Fruit fly (Drosophila melanogaster) whole organism, embryonic: ENCODE data around the gene CG4537.

Source experiments
- ATbp ChIP-seq: fragments of 200-800 bp; sonication (Bioruptor generic); optimal IDR thresholded peaks from 2 replicates; lab custom pipeline; 2017; ENCODE audit warnings: missing biosample characterization, mild to moderate bottlenecking, missing genetic modification characterization, missing genetic modification reagents
- Atf3 ChIP-seq: fragments of 200-800 bp; sonication (Bioruptor generic); optimal IDR thresholded peaks from 3 replicates; lab custom pipeline; 2016; ENCODE audit warnings: missing biosample characterization, missing genetic modification characterization
- Bdp1 ChIP-seq: fragments of 200-800 bp; sonication (Bioruptor generic); optimal IDR thresholded peaks from 3 replicates; lab custom pipeline; 2016; ENCODE audit warnings: missing biosample characterization, missing genetic modification characterization
- CG10267 ChIP-seq: fragments of 200-800 bp; sonication (Bioruptor generic); optimal IDR thresholded peaks from 2 replicates; lab custom pipeline; 2018; ENCODE audit warnings: missing biosample characterization, mild to moderate bottlenecking, missing genetic modification characterization, moderate library complexity
- CG12071 ChIP-seq: fragments of 200-800 bp; sonication (Bioruptor generic); optimal IDR thresholded peaks from 3 replicates; lab custom pipeline; 2018; ENCODE audit warnings: missing biosample characterization, mild to moderate bottlenecking, missing genetic modification characterization
- CG12659 ChIP-seq: fragments of 200-800 bp; sonication (Bioruptor generic); optimal IDR thresholded peaks from 3 replicates; lab custom pipeline; 2017; ENCODE audit warnings: mild to moderate bottlenecking, missing biosample characterization, missing genetic modification reagents, missing genetic modification characterization
- CG18262 ChIP-seq: fragments of 200-800 bp; optimal IDR thresholded peaks from 3 replicates; lab custom pipeline; 2019; ENCODE audit warnings: missing biosample characterization, mild to moderate bottlenecking, missing genetic modification characterization, moderate library complexity
- CG30431 ChIP-seq: fragments of 200-800 bp; sonication (Bioruptor generic); optimal IDR thresholded peaks from 2 replicates; lab custom pipeline; 2017; ENCODE audit warnings: missing biosample characterization, missing genetic modification characterization
- CG32767 ChIP-seq: fragments of 200-800 bp; sonication (Bioruptor generic); IDR thresholded peaks from 2 replicates; pipeline ENCODE4 v1.3.6; 2022; ENCODE audit warnings: missing biosample characterization, missing genetic modification characterization
- CG33557 ChIP-seq: fragments of 200-800 bp; sonication (Bioruptor generic); optimal IDR thresholded peaks from 2 replicates; lab custom pipeline; 2019; ENCODE audit warnings: missing biosample characterization, mild to moderate bottlenecking, missing genetic modification characterization, moderate library complexity
- CG34422 ChIP-seq: fragments of 200-800 bp; sonication (Bioruptor generic); IDR thresholded peaks from 3 replicates; pipeline ENCODE4 v1.3.6; 2022; ENCODE audit warnings: missing biosample characterization, missing genetic modification characterization
- CG43689 ChIP-seq: fragments of 200-800 bp; sonication (Bioruptor generic); IDR thresholded peaks from 2 replicates; pipeline ENCODE4 v1.3.6; 2022; ENCODE audit warnings: missing biosample characterization, missing genetic modification characterization
- CG6175 ChIP-seq: fragments of 200-800 bp; sonication (Bioruptor generic); IDR thresholded peaks from 3 replicates; pipeline ENCODE4 v1.3.6; 2022; ENCODE audit warnings: missing biosample characterization, missing genetic modification characterization
- CG6765 ChIP-seq: fragments of 200-800 bp; sonication (Bioruptor generic); optimal IDR thresholded peaks from 3 replicates; lab custom pipeline; 2017; ENCODE audit warnings: missing biosample characterization, mild to moderate bottlenecking, missing genetic modification characterization
- CG7357 ChIP-seq: fragments of 200-800 bp; sonication (Bioruptor generic); IDR thresholded peaks from 3 replicates; pipeline ENCODE4 v1.3.6; 2022; ENCODE audit warnings: missing biosample characterization, missing genetic modification characterization
- CG7786 ChIP-seq: fragments of 200-800 bp; sonication (Bioruptor generic); optimal IDR thresholded peaks from 2 replicates; lab custom pipeline; 2016; ENCODE audit warnings: missing biosample characterization, missing genetic modification characterization
- CG7987 ChIP-seq: fragments of 200-800 bp; sonication (Bioruptor generic); optimal IDR thresholded peaks from 2 replicates; lab custom pipeline; 2018; ENCODE audit warnings: missing biosample characterization, mild to moderate bottlenecking, missing genetic modification characterization, moderate library complexity
- Camta ChIP-seq: fragments of 200-800 bp; sonication (Bioruptor generic); optimal IDR thresholded peaks from 2 replicates; lab custom pipeline; 2016; ENCODE audit warnings: missing biosample characterization, missing genetic modification characterization
- CkIIα-i1 ChIP-seq: fragments of 200-800 bp; sonication (Bioruptor generic); IDR thresholded peaks from 2 replicates; pipeline ENCODE4 v1.3.6; 2022; ENCODE audit warnings: missing biosample characterization, missing genetic modification characterization
- Doc3 ChIP-seq: fragments of 200-800 bp; sonication (Bioruptor generic); IDR thresholded peaks from 3 replicates; pipeline ENCODE4 v1.3.6; 2022; ENCODE audit warnings: missing biosample characterization, missing genetic modification characterization; ENCODE audit not compliant: partially characterized antibody
- Dp ChIP-seq: fragments of 200-800 bp; sonication (Bioruptor generic); optimal IDR thresholded peaks from 2 replicates; lab custom pipeline; 2018; ENCODE audit warnings: missing biosample characterization, mild to moderate bottlenecking, missing genetic modification characterization, moderate library complexity
- Dref ChIP-seq: fragments of 200-800 bp; sonication (Bioruptor generic); IDR thresholded peaks from 2 replicates; pipeline ENCODE4 v1.3.6; 2022; ENCODE audit warnings: missing biosample characterization, missing genetic modification characterization
- ERR ChIP-seq: fragments of 200-800 bp; sonication (Bioruptor generic); optimal IDR thresholded peaks from 2 replicates; lab custom pipeline; 2016; ENCODE audit warnings: missing biosample characterization, missing genetic modification characterization
- Ets65A ChIP-seq: fragments of 200-800 bp; sonication (Bioruptor generic); peaks from one replicate; lab custom pipeline; 2016; ENCODE audit warnings: missing biosample characterization, missing genetic modification characterization
- HHEX ChIP-seq: fragments of 200-800 bp; sonication (Bioruptor generic); optimal IDR thresholded peaks from 3 replicates; lab custom pipeline; 2017; ENCODE audit warnings: missing biosample characterization, mild to moderate bottlenecking, missing genetic modification characterization, missing genetic modification reagents
- Jarid2 ChIP-seq: fragments of 200-800 bp; sonication (Bioruptor generic); optimal IDR thresholded peaks from 3 replicates; lab custom pipeline; 2017; ENCODE audit warnings: mild to moderate bottlenecking, missing biosample characterization, missing genetic modification reagents, missing genetic modification characterization
- Oli ChIP-seq: fragments of 200-800 bp; sonication (Bioruptor generic); optimal IDR thresholded peaks from 2 replicates; lab custom pipeline; 2018; ENCODE audit warnings: missing biosample characterization, mild to moderate bottlenecking, missing genetic modification characterization, moderate library complexity
- Poxn ChIP-seq: fragments of 200-800 bp; sonication (Bioruptor generic); IDR thresholded peaks from 2 replicates; pipeline ENCODE4 v1.3.6; 2022; ENCODE audit warnings: missing biosample characterization, missing genetic modification characterization
- Ptx1 ChIP-seq: fragments of 200-800 bp; sonication (Bioruptor generic); IDR thresholded peaks from 2 replicates; pipeline ENCODE4 v1.3.6; 2022; ENCODE audit warnings: missing biosample characterization, missing genetic modification characterization
- Sin3A ChIP-seq: fragments of >200 bp; optimal IDR thresholded peaks from 2 replicates; lab custom pipeline; 2018
- Spps ChIP-seq: fragments of 200-800 bp; sonication (Bioruptor generic); optimal IDR thresholded peaks from 2 replicates; lab custom pipeline; 2018; ENCODE audit warnings: missing biosample characterization, mild to moderate bottlenecking, missing genetic modification characterization
- ac ChIP-seq: fragments of 200-800 bp; sonication (Bioruptor generic); optimal IDR thresholded peaks from 3 replicates; lab custom pipeline; 2017; ENCODE audit warnings: missing biosample characterization, mild to moderate bottlenecking, missing genetic modification characterization
- al ChIP-seq: fragments of 200-800 bp; sonication (Bioruptor generic); IDR thresholded peaks from 2 replicates; pipeline ENCODE4 v1.3.6; 2022; ENCODE audit warnings: missing biosample characterization, missing genetic modification characterization
- bowl ChIP-seq: fragments of 200-800 bp; sonication (Bioruptor generic); IDR thresholded peaks from 2 replicates; pipeline ENCODE4 v1.3.6; 2022; ENCODE audit warnings: missing biosample characterization, missing genetic modification characterization
- chm ChIP-seq: fragments of 200-800 bp; sonication (Bioruptor generic); IDR thresholded peaks from 2 replicates; pipeline ENCODE4 v1.3.6; 2022; ENCODE audit warnings: missing biosample characterization, missing genetic modification characterization
- da ChIP-seq: fragments of 200-800 bp; sonication (Bioruptor generic); optimal IDR thresholded peaks from 2 replicates; lab custom pipeline; 2016; ENCODE audit warnings: missing biosample characterization, missing genetic modification characterization
- dm ChIP-seq: fragments of 200-800 bp; sonication (Bioruptor generic); optimal IDR thresholded peaks from 3 replicates; lab custom pipeline; 2016; ENCODE audit warnings: missing biosample characterization, missing genetic modification characterization
- dmrt11E ChIP-seq: fragments of 200-800 bp; sonication (Bioruptor generic); optimal IDR thresholded peaks from 3 replicates; lab custom pipeline; 2018; ENCODE audit warnings: missing biosample characterization, mild to moderate bottlenecking, missing genetic modification characterization, moderate library complexity
- ftz-f1 ChIP-seq: fragments of 200-800 bp; sonication (Bioruptor generic); optimal IDR thresholded peaks from 2 replicates; lab custom pipeline; 2016; ENCODE audit warnings: missing biosample characterization, missing genetic modification characterization
- grn ChIP-seq: fragments of 200-800 bp; sonication (Bioruptor generic); optimal IDR thresholded peaks from 3 replicates; lab custom pipeline; 2017; ENCODE audit warnings: missing biosample characterization, missing genetic modification characterization
- hbn ChIP-seq: fragments of 200-800 bp; sonication (Bioruptor generic); IDR thresholded peaks from 2 replicates; pipeline ENCODE4 v1.3.6; 2022; ENCODE audit warnings: missing biosample characterization, missing genetic modification characterization; ENCODE audit not compliant: partially characterized antibody
- her ChIP-seq: fragments of 200-800 bp; sonication (Bioruptor generic); optimal IDR thresholded peaks from 2 replicates; lab custom pipeline; 2016; ENCODE audit warnings: missing biosample characterization, missing genetic modification characterization
- insv ChIP-seq, 2 experiments: fragments of 200-800 bp; sonication (Bioruptor generic); optimal IDR thresholded peaks; 3 replicates each; lab custom pipeline; 2016 to 2018; ENCODE audit warnings: missing biosample characterization in 2 of 2, missing genetic modification characterization in 2 of 2
- mam ChIP-seq: fragments of 200-800 bp; sonication (Bioruptor generic); optimal IDR thresholded peaks from 3 replicates; lab custom pipeline; 2016; ENCODE audit warnings: missing biosample characterization, missing genetic modification characterization
- mld ChIP-seq: fragments of 200-800 bp; sonication (Bioruptor generic); IDR thresholded peaks from 3 replicates; pipeline ENCODE4 v1.3.6; 2022; ENCODE audit warnings: missing biosample characterization, missing genetic modification characterization; ENCODE audit not compliant: partially characterized antibody
- odd ChIP-seq: fragments of 200-800 bp; sonication (Bioruptor generic); optimal IDR thresholded peaks from 2 replicates; lab custom pipeline; 2017; ENCODE audit warnings: missing biosample characterization, mild to moderate bottlenecking, missing genetic modification characterization
- pfk ChIP-seq: fragments of 200-800 bp; sonication (Bioruptor generic); optimal IDR thresholded peaks from 2 replicates; lab custom pipeline; 2018; ENCODE audit warnings: missing biosample characterization, mild to moderate bottlenecking, missing genetic modification characterization, moderate library complexity
- salm ChIP-seq: fragments of 200-800 bp; sonication (Bioruptor generic); optimal IDR thresholded peaks from 2 replicates; lab custom pipeline; 2018; ENCODE audit warnings: missing biosample characterization, mild to moderate bottlenecking, missing genetic modification characterization
- slp2 ChIP-seq: fragments of 200-800 bp; sonication (Bioruptor generic); optimal IDR thresholded peaks from 2 replicates; lab custom pipeline; 2016; ENCODE audit warnings: missing biosample characterization, missing genetic modification characterization
- sug ChIP-seq: fragments of 200-800 bp; optimal IDR thresholded peaks from 2 replicates; lab custom pipeline; 2019; ENCODE audit warnings: missing biosample characterization, mild to moderate bottlenecking, missing genetic modification characterization, moderate library complexity
- tgo ChIP-seq: fragments of 200-800 bp; sonication (Bioruptor generic); IDR thresholded peaks from 3 replicates; pipeline ENCODE4 v1.3.6; 2022; ENCODE audit warnings: missing biosample characterization, missing genetic modification characterization

The CG4537 gene

DNA sequence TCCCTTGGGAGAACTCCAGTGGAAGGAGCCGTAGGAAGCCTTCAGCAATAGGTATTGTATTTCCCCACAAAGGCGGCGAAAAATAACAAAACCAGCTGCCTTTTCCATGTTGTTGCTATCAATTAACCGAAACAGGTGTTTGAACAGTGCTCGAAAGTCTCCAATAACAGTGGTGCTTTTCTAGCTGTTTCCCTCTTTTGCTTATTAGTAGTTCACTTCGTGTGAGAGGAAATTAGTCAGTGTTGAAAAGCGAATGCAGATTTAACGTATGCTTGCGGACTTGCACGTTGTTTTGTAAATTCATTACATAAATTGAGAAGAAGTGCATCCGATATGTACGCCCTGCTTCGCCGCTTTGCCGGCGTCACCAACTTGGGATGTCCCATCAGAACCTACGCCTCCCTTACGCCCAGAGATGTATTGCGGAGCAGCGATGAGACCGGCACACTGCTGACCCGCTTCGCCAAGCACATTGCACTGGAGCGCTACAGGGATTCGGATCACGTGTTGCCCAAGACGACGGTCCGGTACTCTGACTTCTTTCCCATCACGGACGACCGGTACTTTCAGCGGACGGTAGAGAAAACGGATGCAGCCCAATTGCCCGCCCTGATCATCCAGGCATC lies 48.1 kb downstream of the CG4537 start, which contains the start of the genes Datp and CG4619 (continued):
- TF ChIP-seq CG12071 (no peak), sug (tag; lab: Kevin White, UChicago) (no peak), Doc3 (GFP tag; lab: Robert Waterston, UW) (no peak), hbn (no peak), Oli (tag; lab: Kevin White, UChicago) (no peak), Ptx1 (GFP tag; lab: Robert Waterston, UW) (peak; percentile 47; the same call in 1 of the 2 replicates), mld (GFP tag; lab: Robert Waterston, UW) (no peak), HHEX (GFP tag; lab: Kevin White, UChicago) (peak; percentile 7), ERR (GFP tag; lab: Kevin White, UChicago) (no peak), Dref (peak; percentile 46), CG33557 (GFP tag; lab: Kevin White, UChicago) (no peak), CG7987 (peak; percentile 30), Camta (GFP tag; lab: Kevin White, UChicago) (no peak), al (GFP tag; lab: Robert Waterston, UW) (no peak; the same call in 1 of the 2 replicates), Atf3 (no peak), CG7357 (no peak), insv (GFP tag; optimal IDR thresholded peaks at IDR 0.05; lab: Kevin White, UChicago) (no peak), CG18262 (tag; lab: Kevin White, UChicago) (no peak), Spps (no peak), ATbp (GFP tag; lab: Kevin White, UChicago) (no peak), CG34422 (peak; percentile 85; the same call in 2 of the 3 replicates), Bdp1 (GFP tag; lab: Kevin White, UChicago) (peak; percentile 48), CG32767 (no peak), dm (GFP tag; lab: Kevin White, UChicago) (peak; percentile 89), CG30431 (GFP tag; lab: Kevin White, UChicago) (no peak), CkIIα-i1 (GFP tag; lab: Robert Waterston, UW) (no peak), ftz-f1 (GFP tag; lab: Kevin White, UChicago) (no peak), her (GFP tag; lab: Kevin White, UChicago) (peak; percentile 54), salm (tag; lab: Kevin White, UChicago) (no peak), ac (GFP tag; lab: Kevin White, UChicago) (no peak), grn (GFP tag; lab: Kevin White, UChicago) (no peak), Jarid2 (peak; percentile 6), CG43689 (GFP tag; lab: Robert Waterston, UW) (no peak), odd (GFP tag; lab: Kevin White, UChicago) (no peak), CG12659 (GFP tag; lab: Kevin White, UChicago) (peak; percentile 44), CG6175 (GFP tag; lab: Robert Waterston, UW) (no peak), Poxn (GFP tag; lab: Robert Waterston, UW) (no peak), Sin3A (lab: Kevin White, UChicago) (peak; percentile 31), Ets65A (GFP tag; lab: Kevin White, UChicago) (peak; percentile 91), bowl (no peak), mam (peak; percentile 63), dmrt11E (no peak), tgo (GFP tag; lab: Robert Waterston, UW) (no peak), CG6765 (no peak), slp2 (GFP tag; lab: Kevin White, UChicago) (no peak), CG10267 (tag; lab: Kevin White, UChicago) (peak; percentile 92), da (GFP tag; lab: Kevin White, UChicago) (peak; percentile 49), Dp (GFP tag; lab: Kevin White, UChicago) (peak; percentile 17), pfk (GFP tag; lab: Kevin White, UChicago) (peak; percentile 9), CG7786 (peak; percentile 60), chm (no peak)
